Fruit fly (Drosophila melanogaster) whole organism, embryonic: ENCODE data around the gene Pif1A.

Experiments
- ATbp ChIP-seq: fragments of 200-800 bp; sonication (Bioruptor generic); optimal IDR thresholded peaks from 2 replicates; lab custom pipeline; 2017; ENCODE audit warnings: missing biosample characterization, mild to moderate bottlenecking, missing genetic modification characterization, missing genetic modification reagents
- B-H1 ChIP-seq: fragments of 200-800 bp; sonication (Bioruptor generic); IDR thresholded peaks from 3 replicates; pipeline ENCODE4 v1.3.6; 2022; ENCODE audit warnings: missing biosample characterization, missing genetic modification characterization
- Bteb2 ChIP-seq: fragments of 200-800 bp; sonication (Bioruptor generic); optimal IDR thresholded peaks from 2 replicates; lab custom pipeline; 2016; ENCODE audit warnings: missing biosample characterization, missing genetic modification characterization
- CG10209 ChIP-seq: fragments of 200-800 bp; sonication (Bioruptor generic); optimal IDR thresholded peaks from 3 replicates; lab custom pipeline; 2017; ENCODE audit warnings: missing biosample characterization, mild to moderate bottlenecking, missing genetic modification characterization, missing genetic modification reagents
- CG12155 ChIP-seq: fragments of 200-800 bp; sonication (Bioruptor generic); optimal IDR thresholded peaks from 3 replicates; lab custom pipeline; 2016; ENCODE audit warnings: missing biosample characterization, missing genetic modification characterization
- CG12299 ChIP-seq: fragments of 200-800 bp; sonication (Bioruptor generic); optimal IDR thresholded peaks from 2 replicates; lab custom pipeline; 2018; ENCODE audit warnings: missing biosample characterization, mild to moderate bottlenecking, missing genetic modification characterization
- CG13123 ChIP-seq: fragments of 200-800 bp; sonication (Bioruptor generic); optimal IDR thresholded peaks from 2 replicates; lab custom pipeline; 2016; ENCODE audit warnings: missing biosample characterization, missing genetic modification characterization
- CG13894 ChIP-seq: fragments of 200-800 bp; sonication (Bioruptor generic); optimal IDR thresholded peaks from 3 replicates; lab custom pipeline; 2018; ENCODE audit warnings: missing biosample characterization, mild to moderate bottlenecking, missing genetic modification characterization, moderate library complexity
- CG15073 ChIP-seq: fragments of 200-800 bp; sonication (Bioruptor generic); optimal IDR thresholded peaks from 2 replicates; lab custom pipeline; 2016; ENCODE audit warnings: missing biosample characterization, missing genetic modification characterization
- CG15269 ChIP-seq: fragments of 200-800 bp; sonication (Bioruptor generic); optimal IDR thresholded peaks from 2 replicates; lab custom pipeline; 2018; ENCODE audit warnings: missing biosample characterization, mild to moderate bottlenecking, missing genetic modification characterization, moderate library complexity
- CG17361 ChIP-seq: fragments of 200-800 bp; sonication (Bioruptor generic); IDR thresholded peaks from 3 replicates; pipeline ENCODE4 v1.3.6; 2022; ENCODE audit warnings: missing biosample characterization, missing genetic modification characterization
- CG18619 ChIP-seq: fragments of 200-800 bp; sonication (Bioruptor generic); optimal IDR thresholded peaks from 3 replicates; lab custom pipeline; 2017; ENCODE audit warnings: missing biosample characterization, mild to moderate bottlenecking, missing genetic modification characterization
- CG32772 ChIP-seq: fragments of 200-800 bp; sonication (Bioruptor generic); IDR thresholded peaks from 2 replicates; pipeline ENCODE4 v1.3.6; 2022; ENCODE audit warnings: missing biosample characterization, missing genetic modification characterization
- CG43689 ChIP-seq: fragments of 200-800 bp; sonication (Bioruptor generic); IDR thresholded peaks from 2 replicates; pipeline ENCODE4 v1.3.6; 2022; ENCODE audit warnings: missing biosample characterization, missing genetic modification characterization
- CG4730 ChIP-seq: fragments of 200-800 bp; sonication (Bioruptor generic); IDR thresholded peaks from 2 replicates; pipeline ENCODE4 v1.3.6; 2022; ENCODE audit warnings: missing biosample characterization, missing genetic modification characterization
- CG4854 ChIP-seq: fragments of 200-800 bp; sonication (Bioruptor generic); optimal IDR thresholded peaks from 2 replicates; lab custom pipeline; 2016; ENCODE audit warnings: missing biosample characterization, missing genetic modification characterization, inconsistent platforms
- CG5953 ChIP-seq: fragments of 200-800 bp; sonication (Bioruptor generic); IDR thresholded peaks from 2 replicates; pipeline ENCODE4 v1.3.6; 2022; ENCODE audit warnings: missing biosample characterization, missing genetic modification characterization
- CG6765 ChIP-seq: fragments of 200-800 bp; sonication (Bioruptor generic); optimal IDR thresholded peaks from 3 replicates; lab custom pipeline; 2017; ENCODE audit warnings: missing biosample characterization, mild to moderate bottlenecking, missing genetic modification characterization
- Dbx ChIP-seq: fragments of 200-800 bp; sonication (Bioruptor generic); IDR thresholded peaks from 3 replicates; pipeline ENCODE4 v1.3.6; 2022; ENCODE audit warnings: missing biosample characterization, missing genetic modification characterization
- Drgx ChIP-seq: fragments of 200-800 bp; sonication (Bioruptor generic); IDR thresholded peaks from 2 replicates; pipeline ENCODE4 v1.3.6; 2022; ENCODE audit warnings: missing biosample characterization, missing genetic modification characterization
- Eip74EF ChIP-seq, 2 experiments: fragments of 200-800 bp in 1 of 2; fragments of >200 bp in 1 of 2; sonication (Bioruptor generic) in 1 of 2; optimal IDR thresholded peaks; 2 replicates each; lab custom pipeline; 2017 to 2019; ENCODE audit warnings: missing biosample characterization in 2 of 2, missing genetic modification characterization in 2 of 2, mild to moderate bottlenecking in 1 of 2, moderate library complexity in 1 of 2
- Elba2 ChIP-seq: fragments of 200-800 bp; sonication (Bioruptor generic); optimal IDR thresholded peaks from 3 replicates; lab custom pipeline; 2016; ENCODE audit warnings: missing biosample characterization, missing genetic modification characterization
- Hmx ChIP-seq: fragments of 200-800 bp; sonication (Bioruptor generic); optimal IDR thresholded peaks from 2 replicates; lab custom pipeline; 2016; ENCODE audit warnings: missing biosample characterization, missing genetic modification characterization
- Hr3 ChIP-seq: fragments of 200-800 bp; sonication (Bioruptor generic); optimal IDR thresholded peaks from 3 replicates; lab custom pipeline; 2016; ENCODE audit warnings: missing biosample characterization, missing genetic modification characterization
- MBD-R2 ChIP-seq: fragments of 200-800 bp; sonication (Bioruptor generic); IDR thresholded peaks from 2 replicates; pipeline ENCODE4 v1.3.6; 2022; ENCODE audit warnings: missing biosample characterization, missing genetic modification characterization
- MESR4 ChIP-seq: fragments of 200-800 bp; sonication (Bioruptor generic); optimal IDR thresholded peaks from 2 replicates; lab custom pipeline; 2018; ENCODE audit warnings: missing biosample characterization, mild to moderate bottlenecking, missing genetic modification characterization, moderate library complexity
- Med ChIP-seq: fragments of 200-800 bp; sonication (Bioruptor generic); peaks from one replicate; lab custom pipeline; 2016; ENCODE audit warnings: missing biosample characterization, missing genetic modification characterization, mild to moderate bottlenecking, inconsistent platforms, moderate library complexity
- Pdp1 ChIP-seq, 2 experiments: fragments of 200-800 bp; sonication (Bioruptor generic); optimal IDR thresholded peaks; 3 replicates each; lab custom pipeline; 2016; ENCODE audit warnings: missing biosample characterization in 2 of 2, missing genetic modification characterization in 2 of 2, mild to moderate bottlenecking in 1 of 2, moderate library complexity in 1 of 2
- Spps ChIP-seq: fragments of 200-800 bp; sonication (Bioruptor generic); optimal IDR thresholded peaks from 2 replicates; lab custom pipeline; 2018; ENCODE audit warnings: missing biosample characterization, mild to moderate bottlenecking, missing genetic modification characterization
- TFAM ChIP-seq: fragments of 200-800 bp; sonication (Bioruptor generic); optimal IDR thresholded peaks from 2 replicates; lab custom pipeline; 2017; ENCODE audit warnings: missing biosample characterization, missing genetic modification characterization, inconsistent platforms
- chn ChIP-seq: fragments of 200-800 bp; sonication (Bioruptor generic); optimal IDR thresholded peaks from 2 replicates; lab custom pipeline; 2016; ENCODE audit warnings: missing biosample characterization, missing genetic modification characterization
- croc ChIP-seq: fragments of 200-800 bp; sonication (Bioruptor generic); conservative IDR thresholded peaks from 3 replicates; pipeline ENCODE4 v1.3.6; 2022; ENCODE audit warnings: missing biosample characterization, missing genetic modification characterization
- crp ChIP-seq, 2 experiments: fragments of 200-800 bp; sonication (Bioruptor generic); optimal IDR thresholded peaks; 2 replicates in 1 of 2; 3 replicates in 1 of 2; lab custom pipeline; 2017; ENCODE audit warnings: missing biosample characterization in 2 of 2, missing genetic modification characterization in 2 of 2, mild to moderate bottlenecking in 1 of 2, moderate library complexity in 1 of 2
- cwo ChIP-seq: fragments of 200-800 bp; sonication (Bioruptor generic); optimal IDR thresholded peaks from 3 replicates; lab custom pipeline; 2017; ENCODE audit warnings: missing biosample characterization, missing genetic modification characterization, mild to moderate bottlenecking, moderate library complexity, missing genetic modification reagents
- disco-r ChIP-seq: fragments of 200-800 bp; sonication (Bioruptor generic); optimal IDR thresholded peaks from 2 replicates; lab custom pipeline; 2016; ENCODE audit warnings: missing biosample characterization, missing genetic modification characterization
- fd3F ChIP-seq: fragments of 200-800 bp; sonication (Bioruptor generic); optimal IDR thresholded peaks from 2 replicates; lab custom pipeline; 2018; ENCODE audit warnings: missing biosample characterization, mild to moderate bottlenecking, missing genetic modification characterization, moderate library complexity
- gcm2 ChIP-seq: fragments of 200-800 bp; sonication (Bioruptor generic); optimal IDR thresholded peaks from 2 replicates; lab custom pipeline; 2016; ENCODE audit warnings: missing biosample characterization, missing genetic modification characterization
- hkb ChIP-seq, 2 experiments: fragments of 200-800 bp in 1 of 2; fragments of >200 bp in 1 of 2; sonication (Bioruptor generic) in 1 of 2; IDR thresholded peaks in 1 of 2; optimal IDR thresholded peaks in 1 of 2; 2 replicates each; pipeline versions ENCODE4 v1.3.6 to Lab custom; 2017 to 2022; ENCODE audit warnings: missing biosample characterization in 1 of 2, missing genetic modification characterization in 1 of 2
- knrl ChIP-seq: fragments of 200-800 bp; sonication (Bioruptor generic); IDR thresholded peaks from 3 replicates; pipeline ENCODE4 v1.3.6; 2022; ENCODE audit warnings: missing biosample characterization, missing genetic modification characterization; ENCODE audit not compliant: partially characterized antibody
- otp ChIP-seq: fragments of 200-800 bp; sonication (Bioruptor generic); IDR thresholded peaks from 3 replicates; pipeline ENCODE4, ENCODE4 v1.3.6; 2022; ENCODE audit warnings: missing biosample characterization, missing genetic modification characterization
- pho ChIP-seq: fragments of 200-800 bp; sonication (Bioruptor generic); optimal IDR thresholded peaks from 2 replicates; lab custom pipeline; 2016; ENCODE audit warnings: missing biosample characterization, missing genetic modification characterization
- pita ChIP-seq: fragments of 200-800 bp; sonication (Bioruptor generic); optimal IDR thresholded peaks from 2 replicates; lab custom pipeline; 2017; ENCODE audit warnings: missing biosample characterization, mild to moderate bottlenecking, missing genetic modification characterization
- pum ChIP-seq: fragments of 200-800 bp; sonication (Bioruptor generic); optimal IDR thresholded peaks from 2 replicates; lab custom pipeline; 2016; ENCODE audit warnings: missing biosample characterization, missing genetic modification characterization
- repo ChIP-seq: fragments of 200-800 bp; sonication (Bioruptor generic); optimal IDR thresholded peaks from 2 replicates; lab custom pipeline; 2016; ENCODE audit warnings: missing biosample characterization, missing genetic modification characterization
- run ChIP-seq: fragments of 200-800 bp; sonication (Bioruptor generic); optimal IDR thresholded peaks from 3 replicates; lab custom pipeline; 2018; ENCODE audit warnings: missing biosample characterization, mild to moderate bottlenecking, missing genetic modification characterization
- sens ChIP-seq: fragments of 200-800 bp; sonication (Bioruptor generic); peaks from one replicate; lab custom pipeline; 2016; ENCODE audit warnings: missing biosample characterization, missing genetic modification characterization
- sim ChIP-seq: fragments of 200-800 bp; sonication (Bioruptor generic); IDR thresholded peaks from 2 replicates; pipeline ENCODE4 v1.3.6; 2022; ENCODE audit warnings: missing biosample characterization, missing genetic modification characterization
- wek ChIP-seq: fragments of 200-800 bp; sonication (Bioruptor generic); optimal IDR thresholded peaks from 3 replicates; lab custom pipeline; 2018; ENCODE audit warnings: missing biosample characterization, mild to moderate bottlenecking, missing genetic modification characterization, moderate library complexity
- wor ChIP-seq: fragments of 200-800 bp; sonication (Bioruptor generic); IDR thresholded peaks from 2 replicates; pipeline ENCODE4 v1.3.6; 2022; ENCODE audit warnings: missing biosample characterization, missing genetic modification characterization
- zf30C ChIP-seq: fragments of 200-800 bp; sonication (Bioruptor generic); optimal IDR thresholded peaks from 3 replicates; lab custom pipeline; 2018; ENCODE audit warnings: missing biosample characterization, mild to moderate bottlenecking, missing genetic modification characterization

The Pif1A gene

dm6 chr3R:8820428-8820912 is 19.5 kb upstream of the Pif1A start, which contains the start of gene aqz (continued):
- TF ChIP-seq CG4854 (GFP tag; lab: Kevin White, UChicago) (peak; percentile 54), disco-r (GFP tag; lab: Kevin White, UChicago) (no peak), sens (GFP tag; lab: Kevin White, UChicago) (peak; percentile 91), Hmx (GFP tag; lab: Kevin White, UChicago) (no peak), B-H1 (GFP tag; lab: Robert Waterston, UW) (peak; percentile 21; the same call in 1 of the 3 replicates), TFAM (GFP tag; lab: Kevin White, UChicago) (no peak), wor (GFP tag; lab: Robert Waterston, UW) (no peak), MESR4 (peak; percentile 76), gcm2 (GFP tag; lab: Kevin White, UChicago) (no peak), CG6765 (GFP tag; lab: Kevin White, UChicago) (peak; percentile 70), pita (GFP tag; lab: Kevin White, UChicago) (peak; percentile 93), wek (GFP tag; lab: Kevin White, UChicago) (peak; percentile 60), CG5953 (GFP tag; lab: Robert Waterston, UW) (no peak), Hr3 (GFP tag; lab: Kevin White, UChicago) (no peak), CG12299 (peak; percentile 39), Drgx (peak; percentile 57), run (tag; lab: Kevin White, UChicago) (peak; percentile 57), CG4730 (GFP tag; lab: Robert Waterston, UW) (no peak), sim (GFP tag; lab: Robert Waterston, UW) (0 out of 2 replicates have a peak, but pooled peaks have one; percentile 36), Dbx (GFP tag; lab: Robert Waterston, UW) (peak; percentile 77), croc (GFP tag; lab: Robert Waterston, UW) (no peak), knrl (peak; percentile 63), CG12155 (GFP tag; lab: Kevin White, UChicago) (peak; percentile 8), CG32772 (GFP tag; lab: Robert Waterston, UW) (no peak), otp (GFP tag; lab: Robert Waterston, UW) (no peak), Bteb2 (peak; percentile 53), CG13894 (tag; lab: Kevin White, UChicago) (peak; percentile 85), cwo (peak; percentile 64), Med (GFP tag; lab: Kevin White, UChicago) (peak; percentile 96), CG17361 (GFP tag; lab: Robert Waterston, UW) (peak; percentile 52; the same call in 1 of the 3 replicates), pho (GFP tag; lab: Kevin White, UChicago) (peak; percentile 67), pum (GFP tag; lab: Kevin White, UChicago) (peak; percentile 31), CG10209 (GFP tag; lab: Kevin White, UChicago) (peak; percentile 16), repo (GFP tag; lab: Kevin White, UChicago) (no peak), Elba2 (GFP tag; lab: Kevin White, UChicago) (peak; percentile 31), MBD-R2 (peak; percentile 69), zf30C (GFP tag; lab: Kevin White, UChicago) (no peak), CG15269 (tag; lab: Kevin White, UChicago) (no peak), CG13123 (no peak), Eip74EF (GFP tag; optimal IDR thresholded peaks at IDR 0.05; lab: Kevin White, UChicago) (peak in 1 of 2 experiments; percentile 87), ATbp (GFP tag; lab: Kevin White, UChicago) (peak; percentile 51), crp (GFP tag; optimal IDR thresholded peaks at IDR 0.05; lab: Kevin White, UChicago) (peak in 1 of 2 experiments; percentile 51), fd3F (GFP tag; lab: Kevin White, UChicago) (no peak), chn (GFP tag; lab: Kevin White, UChicago) (peak; percentile 76), CG43689 (GFP tag; lab: Robert Waterston, UW) (no peak), Spps (peak; percentile 8), CG18619 (GFP tag; lab: Kevin White, UChicago) (peak; percentile 55), CG15073 (no peak), hkb (optimal IDR thresholded peaks at IDR 0.05; lab: Kevin White, UChicago) (peak; percentile 27), hkb (GFP tag; IDR thresholded peaks at IDR 0.05; lab: Robert Waterston, UW) (peak; percentile 63), Pdp1 (GFP tag; optimal IDR thresholded peaks at IDR 0.05; lab: Kevin White, UChicago) (peak; percentile 66 to 74)
